Worm (Caenorhabditis elegans): ENCODE results near the gene hdl-1.

hdl-1 gene

ce11 chrIV:11916907-11917306 is 32.7 kb downstream of the hdl-1 start, which contains the start of gene ZK822.10:
TSS of gene ZK822.10 (plus strand) at chrIV:11917137.
- peak; percentile 88 for TF ChIP-seq pha-4 (tag; optimal IDR thresholded peaks at IDR 0.05)
- TF ChIP-seq ama-1 (optimal IDR thresholded peaks at IDR 0.05): no peak
- TF ChIP-seq ztf-11 (tag; optimal IDR thresholded peaks at IDR 0.05): no peak
- TF ChIP-seq snpc-4 (tag; optimal IDR thresholded peaks at IDR 0.05): no peak
- no peak for TF ChIP-seq nhr-77 (tag; optimal IDR thresholded peaks at IDR 0.05)
- TF ChIP-seq nhr-28 (tag; optimal IDR thresholded peaks at IDR 0.05): no peak
- TF ChIP-seq jun-1 (tag; optimal IDR thresholded peaks at IDR 0.05): peak; percentile 7
- no peak for TF ChIP-seq nfya-1 (tag; optimal IDR thresholded peaks at IDR 0.05; ENCODE audit: insufficient read depth)
- peak; percentile 83 for TF ChIP-seq elt-2 (tag; optimal IDR thresholded peaks at IDR 0.05)
- TF ChIP-seq pqm-1 (tag; optimal IDR thresholded peaks at IDR 0.05): peak; percentile 91
- TF ChIP-seq ceh-28 (tag; optimal IDR thresholded peaks at IDR 0.05): peak; percentile 24
- TF ChIP-seq zag-1 (tag; optimal IDR thresholded peaks at IDR 0.05): no peak
- TF ChIP-seq eor-1 (tag; optimal IDR thresholded peaks at IDR 0.05): no peak
- no peak for TF ChIP-seq unc-62 (GFP tag; optimal IDR thresholded peaks at IDR 0.05)
- TF ChIP-seq nhr-67 (tag; optimal IDR thresholded peaks at IDR 0.05): no peak

ce11 chrIV:11915768-11916453 is 33.7 kb downstream of the hdl-1 start, which contains the start of gene ZK822.9:
TSS of gene ZK822.9 (plus strand) at chrIV:11915947.
- TF ChIP-seq elt-1 (tag; optimal IDR thresholded peaks at IDR 0.05) (no peak), snpc-4 (tag; optimal IDR thresholded peaks at IDR 0.05) (no peak), ceh-82 (tag; optimal IDR thresholded peaks at IDR 0.05) (no peak), ztf-4 (tag; optimal IDR thresholded peaks at IDR 0.05) (no peak), egl-27 (tag; optimal IDR thresholded peaks at IDR 0.05) (peak; percentile 12), egl-5 (tag; optimal IDR thresholded peaks at IDR 0.05) (no peak), fkh-10 (GFP tag; optimal IDR thresholded peaks at IDR 0.05) (no peak), aly-2 (tag; optimal IDR thresholded peaks at IDR 0.05) (no peak), sea-2 (GFP tag; optimal IDR thresholded peaks at IDR 0.05) (no peak), skn-1 (tag; optimal IDR thresholded peaks at IDR 0.05) (no peak), lin-15B (tag; optimal IDR thresholded peaks at IDR 0.05) (no peak), R02D3.7 (tag; optimal IDR thresholded peaks at IDR 0.05) (no peak), elt-3 (tag; optimal IDR thresholded peaks at IDR 0.05) (no peak), nhr-28 (tag; optimal IDR thresholded peaks at IDR 0.05) (no peak), fos-1 (tag; optimal IDR thresholded peaks at IDR 0.05) (no peak), ceh-9 (tag; optimal IDR thresholded peaks at IDR 0.05) (no peak), ztf-11 (tag; optimal IDR thresholded peaks at IDR 0.05) (no peak), ceh-28 (tag; optimal IDR thresholded peaks at IDR 0.05) (no peak), fkh-2 (tag; optimal IDR thresholded peaks at IDR 0.05) (no peak), nhr-43 (tag; optimal IDR thresholded peaks at IDR 0.05; ENCODE audit: poor library complexity, severe bottlenecking) (no peak), jun-1 (tag; optimal IDR thresholded peaks at IDR 0.05) (no peak), nhr-25 (tag; optimal IDR thresholded peaks at IDR 0.05) (no peak), unc-39 (tag; optimal IDR thresholded peaks at IDR 0.05) (no peak), elt-2 (tag; optimal IDR thresholded peaks at IDR 0.05) (peak; percentile 69), mml-1 (tag; optimal IDR thresholded peaks at IDR 0.05) (no peak), lsy-12 (tag; optimal IDR thresholded peaks at IDR 0.05) (no peak), nhr-76 (tag; optimal IDR thresholded peaks at IDR 0.05) (no peak), nhr-12 (tag; optimal IDR thresholded peaks at IDR 0.05) (no peak), lin-39 (tag; optimal IDR thresholded peaks at IDR 0.05) (no peak), nhr-67 (tag; optimal IDR thresholded peaks at IDR 0.05) (no peak), zag-1 (tag; optimal IDR thresholded peaks at IDR 0.05) (no peak), nhr-11 (tag; optimal IDR thresholded peaks at IDR 0.05) (no peak), ceh-16 (tag; optimal IDR thresholded peaks at IDR 0.05) (no peak), nhr-23 (tag; optimal IDR thresholded peaks at IDR 0.05) (peak; percentile 7), ama-1 (optimal IDR thresholded peaks at IDR 0.05) (peak; percentile 42), pha-4 (tag; optimal IDR thresholded peaks at IDR 0.05) (peak; percentile 73), mdl-1 (tag; optimal IDR thresholded peaks at IDR 0.05) (no peak), nhr-77 (tag; optimal IDR thresholded peaks at IDR 0.05) (no peak), pqm-1 (tag; optimal IDR thresholded peaks at IDR 0.05) (peak; percentile 29), ZK546.5 (tag; optimal IDR thresholded peaks at IDR 0.05) (no peak), unc-62 (GFP tag; optimal IDR thresholded peaks at IDR 0.05) (no peak), nfya-1 (tag; optimal IDR thresholded peaks at IDR 0.05; ENCODE audit: insufficient read depth) (no peak), tbx-2 (tag; optimal IDR thresholded peaks at IDR 0.05) (no peak), hmg-11 (tag; optimal IDR thresholded peaks at IDR 0.05) (no peak), eor-1 (tag; optimal IDR thresholded peaks at IDR 0.05) (no peak), daf-12 (tag; optimal IDR thresholded peaks at IDR 0.05) (no peak), nhr-237 (tag; optimal IDR thresholded peaks at IDR 0.05) (no peak)

Data from whole organism, L3 larva.